Worm (Caenorhabditis elegans) whole organism, L3 larva: Measurements from ENCODE around the gene ZK470.6.
A peak's percentile ranks its signal among the peaks of the same experiment; 100 is the strongest.

ENCODE experiments used
- R02D3.7 ChIP-seq: fragments of 150-350 bp; optimal IDR thresholded peaks from 2 replicates; lab custom pipeline; 2014; ENCODE audit warnings: missing biosample characterization, missing genetic modification characterization
- ZK546.5 ChIP-seq: sonication (generic microtip); optimal IDR thresholded peaks from 2 replicates; lab custom pipeline; 2017; ENCODE audit warnings: missing biosample characterization, missing genetic modification characterization
- aly-2 ChIP-seq: fragments of 150-350 bp; optimal IDR thresholded peaks from 2 replicates; lab custom pipeline; 2014; ENCODE audit warnings: missing biosample characterization, missing genetic modification characterization
- ceh-16 ChIP-seq: sonication (generic microtip); optimal IDR thresholded peaks from 2 replicates; lab custom pipeline; 2017; ENCODE audit warnings: missing biosample characterization, missing genetic modification characterization
- ceh-28 ChIP-seq: fragments of 150-350 bp; optimal IDR thresholded peaks from 2 replicates; lab custom pipeline; 2014; ENCODE audit warnings: missing biosample characterization, missing genetic modification reagents, missing genetic modification characterization
- ceh-82 ChIP-seq: fragments of 150-350 bp; optimal IDR thresholded peaks from 2 replicates; lab custom pipeline; 2014; ENCODE audit warnings: missing biosample characterization, missing genetic modification characterization
- ceh-9 ChIP-seq: sonication (generic microtip); optimal IDR thresholded peaks from 2 replicates; lab custom pipeline; 2018; ENCODE audit warnings: missing biosample characterization, missing genetic modification characterization
- daf-12 ChIP-seq: fragments of 150-350 bp; optimal IDR thresholded peaks from 2 replicates; lab custom pipeline; 2014; ENCODE audit warnings: missing biosample characterization, missing genetic modification reagents, missing genetic modification characterization
- egl-27 ChIP-seq: sonication (generic microtip); optimal IDR thresholded peaks from 4 replicates; lab custom pipeline; 2017; ENCODE audit warnings: missing biosample characterization, missing genetic modification reagents, missing genetic modification characterization
- egl-5 ChIP-seq: fragments of 150-350 bp; optimal IDR thresholded peaks from 2 replicates; lab custom pipeline; 2017; ENCODE audit warnings: missing biosample characterization, missing genetic modification reagents, missing genetic modification characterization, inconsistent platforms
- elt-1 ChIP-seq: fragments of 150-350 bp; optimal IDR thresholded peaks from 2 replicates; lab custom pipeline; 2014; ENCODE audit warnings: missing biosample characterization, missing genetic modification characterization
- elt-2 ChIP-seq: sonication (generic microtip); optimal IDR thresholded peaks from 2 replicates; lab custom pipeline; 2016; ENCODE audit warnings: missing genetic modification reagents, mild to moderate bottlenecking, missing genetic modification characterization, missing compliant biosample characterization
- elt-3 ChIP-seq, 3 experiments: fragments of 150-350 bp in 1 of 3; sonication (generic microtip) in 2 of 3; optimal IDR thresholded peaks; 2 replicates in 2 of 3; 4 replicates in 1 of 3; lab custom pipeline; 2014 to 2017; ENCODE audit warnings: missing biosample characterization in 3 of 3, missing genetic modification characterization in 3 of 3
- fkh-2 ChIP-seq: fragments of 150-350 bp; optimal IDR thresholded peaks from 2 replicates; lab custom pipeline; 2014; ENCODE audit warnings: missing biosample characterization, missing genetic modification reagents, missing genetic modification characterization
- fos-1 ChIP-seq: fragments of 150-350 bp; optimal IDR thresholded peaks from 2 replicates; lab custom pipeline; 2014; ENCODE audit warnings: missing biosample characterization, missing genetic modification characterization
- hmg-11 ChIP-seq: sonication (generic microtip); optimal IDR thresholded peaks from 2 replicates; lab custom pipeline; 2016; ENCODE audit warnings: missing genetic modification characterization, missing compliant biosample characterization
- jun-1 ChIP-seq: fragments of 150-350 bp; optimal IDR thresholded peaks from 2 replicates; lab custom pipeline; 2014; ENCODE audit warnings: missing biosample characterization, missing genetic modification reagents, missing genetic modification characterization
- lin-15B ChIP-seq: fragments of 150-350 bp; optimal IDR thresholded peaks from 2 replicates; lab custom pipeline; 2014; ENCODE audit warnings: missing biosample characterization, missing genetic modification characterization
- lin-39 ChIP-seq: fragments of 150-350 bp; optimal IDR thresholded peaks from 2 replicates; lab custom pipeline; 2018; ENCODE audit warnings: missing biosample characterization, missing genetic modification reagents, missing genetic modification characterization
- lsy-12 ChIP-seq: sonication (generic microtip); optimal IDR thresholded peaks from 2 replicates; lab custom pipeline; 2016; ENCODE audit warnings: mild to moderate bottlenecking, missing genetic modification characterization, missing compliant biosample characterization
- mdl-1 ChIP-seq: fragments of 150-350 bp; optimal IDR thresholded peaks from 2 replicates; lab custom pipeline; 2014; ENCODE audit warnings: missing biosample characterization, missing genetic modification characterization
- mml-1 ChIP-seq: fragments of 150-350 bp; sonication (generic microtip); optimal IDR thresholded peaks from 3 replicates; lab custom pipeline; 2014; ENCODE audit warnings: missing biosample characterization, missing genetic modification characterization
- nfya-1 ChIP-seq: sonication (generic microtip); optimal IDR thresholded peaks from 2 replicates; lab custom pipeline; 2017; ENCODE audit warnings: missing genetic modification characterization, mild to moderate bottlenecking, missing compliant biosample characterization, antibody characterized with exemption, moderate library complexity; ENCODE audit not compliant: insufficient read depth
- nhr-23 ChIP-seq: fragments of 150-350 bp; optimal IDR thresholded peaks from 2 replicates; lab custom pipeline; 2014; ENCODE audit warnings: missing biosample characterization, missing genetic modification reagents, missing genetic modification characterization
- nhr-237 ChIP-seq: fragments of 150-350 bp; optimal IDR thresholded peaks from 2 replicates; lab custom pipeline; 2014; ENCODE audit warnings: missing biosample characterization, missing genetic modification characterization
- nhr-25 ChIP-seq: sonication (generic microtip); optimal IDR thresholded peaks from 2 replicates; lab custom pipeline; 2017; ENCODE audit warnings: missing biosample characterization, missing genetic modification characterization
- nhr-28 ChIP-seq: fragments of 150-350 bp; optimal IDR thresholded peaks from 2 replicates; lab custom pipeline; 2014; ENCODE audit warnings: missing biosample characterization, missing genetic modification characterization
- nhr-43 ChIP-seq: sonication (generic microtip); optimal IDR thresholded peaks from 2 replicates; lab custom pipeline; 2016; ENCODE audit warnings: mild to moderate bottlenecking, missing genetic modification characterization, missing compliant biosample characterization; ENCODE audit not compliant: poor library complexity, severe bottlenecking
- nhr-67 ChIP-seq: fragments of 150-350 bp; optimal IDR thresholded peaks from 2 replicates; lab custom pipeline; 2014; ENCODE audit warnings: missing biosample characterization, missing genetic modification characterization
- nhr-76 ChIP-seq: fragments of 150-350 bp; sonication (generic microtip); optimal IDR thresholded peaks from 5 replicates; lab custom pipeline; 2014; ENCODE audit warnings: missing biosample characterization, missing genetic modification characterization
- nhr-77 ChIP-seq: fragments of 150-350 bp; optimal IDR thresholded peaks from 2 replicates; lab custom pipeline; 2014; ENCODE audit warnings: missing biosample characterization, missing genetic modification characterization
- pha-4 ChIP-seq: fragments of 150-350 bp; optimal IDR thresholded peaks from 2 replicates; lab custom pipeline; 2014; ENCODE audit warnings: missing biosample characterization, missing genetic modification reagents, missing genetic modification characterization
- pqm-1 ChIP-seq: fragments of 150-350 bp; optimal IDR thresholded peaks from 2 replicates; lab custom pipeline; 2017; ENCODE audit warnings: missing biosample characterization, missing genetic modification characterization, inconsistent platforms
- sea-2 ChIP-seq: fragments of 150-350 bp; sonication (generic microtip); optimal IDR thresholded peaks from 4 replicates; lab custom pipeline; 2014; ENCODE audit warnings: missing biosample characterization, missing genetic modification reagents, missing genetic modification characterization
- skn-1 ChIP-seq: fragments of 150-350 bp; optimal IDR thresholded peaks from 2 replicates; lab custom pipeline; 2014; ENCODE audit warnings: missing biosample characterization, missing genetic modification characterization
- snpc-4 ChIP-seq: fragments of 150-350 bp; optimal IDR thresholded peaks from 2 replicates; lab custom pipeline; 2014; ENCODE audit warnings: missing biosample characterization, missing genetic modification characterization
- tbx-2 ChIP-seq: sonication (generic microtip); optimal IDR thresholded peaks from 2 replicates; lab custom pipeline; 2016; ENCODE audit warnings: mild to moderate bottlenecking, missing genetic modification characterization, missing compliant biosample characterization
- unc-39 ChIP-seq: sonication (generic microtip); optimal IDR thresholded peaks from 4 replicates; lab custom pipeline; 2017; ENCODE audit warnings: missing biosample characterization, missing genetic modification characterization
- unc-62 ChIP-seq: fragments of 150-350 bp; sonication (generic microtip); optimal IDR thresholded peaks from 4 replicates; lab custom pipeline; 2014; ENCODE audit warnings: missing biosample characterization, missing genetic modification reagents, missing genetic modification characterization
- zag-1 ChIP-seq: fragments of 150-350 bp; optimal IDR thresholded peaks from 2 replicates; lab custom pipeline; 2014; ENCODE audit warnings: missing biosample characterization, missing genetic modification characterization
- ztf-11 ChIP-seq: fragments of 150-350 bp; optimal IDR thresholded peaks from 2 replicates; lab custom pipeline; 2014; ENCODE audit warnings: missing biosample characterization, missing genetic modification characterization

The ZK470.6 gene

ce11 chrX:4137452-4138164 lies 39.7 kb downstream of the ZK470.6 start (continued):
- TF ChIP-seq pqm-1 (tag; lab: Kevin White, UChicago): no peak
- TF ChIP-seq pha-4: no peak
- peak; percentile 29 for TF ChIP-seq mdl-1
- TF ChIP-seq nhr-28 (tag; lab: Kevin White, UChicago): no peak
- no peak for TF ChIP-seq snpc-4
- TF ChIP-seq ceh-16 (tag; lab: Kevin White, UChicago): no peak
- no peak for TF ChIP-seq lin-15B
- TF ChIP-seq nhr-77: no peak
- TF ChIP-seq ZK546.5 (tag; lab: Kevin White, UChicago): no peak
- peak; percentile 51 for TF ChIP-seq nfya-1
- no peak for TF ChIP-seq ceh-82 (tag; lab: Kevin White, UChicago)
- peak; percentile 57 for TF ChIP-seq ceh-28 (tag; lab: Kevin White, UChicago)
- TF ChIP-seq nhr-25 (tag; lab: Kevin White, UChicago): no peak
- TF ChIP-seq elt-2: peak; percentile 23
- TF ChIP-seq jun-1 (tag; lab: Kevin White, UChicago): peak; percentile 30
- TF ChIP-seq mml-1: no peak
- TF ChIP-seq ztf-11 (tag; lab: Kevin White, UChicago): no peak
- no peak for TF ChIP-seq fkh-2 (tag; lab: Kevin White, UChicago)
- peak; percentile 9 for TF ChIP-seq R02D3.7 (tag; lab: Kevin White, UChicago)
- TF ChIP-seq lsy-12 (tag; lab: Kevin White, UChicago): no peak
- TF ChIP-seq nhr-76 (tag; lab: Kevin White, UChicago): no peak
- no peak for TF ChIP-seq daf-12 (tag; lab: Kevin White, UChicago)
- no peak for TF ChIP-seq zag-1 (tag; lab: Kevin White, UChicago)

ce11 chrX:4136547-4137311 lies 40.6 kb downstream of the ZK470.6 start:
- TF ChIP-seq elt-3 (tag; optimal IDR thresholded peaks at IDR 0.05; lab: Kevin White, UChicago) (no peak), pqm-1 (tag; lab: Kevin White, UChicago) (no peak), unc-62 (GFP tag; lab: Kevin White, UChicago) (no peak), skn-1 (tag; lab: Kevin White, UChicago) (no peak), unc-39 (tag; lab: Kevin White, UChicago) (no peak), sea-2 (GFP tag; lab: Kevin White, UChicago) (no peak), egl-27 (no peak), ceh-9 (no peak), nhr-23 (tag; lab: Kevin White, UChicago) (no peak), lsy-12 (tag; lab: Kevin White, UChicago) (no peak), elt-1 (tag; lab: Kevin White, UChicago) (no peak), nhr-237 (tag; lab: Kevin White, UChicago) (no peak), aly-2 (tag; lab: Kevin White, UChicago) (no peak), ztf-11 (tag; lab: Kevin White, UChicago) (no peak), tbx-2 (no peak), lin-15B (no peak), nhr-28 (tag; lab: Kevin White, UChicago) (no peak), nfya-1 (no peak), lin-39 (tag; lab: Kevin White, UChicago) (no peak)

ce11 chrX:4134855-4135254 lies 42.4 kb downstream of the ZK470.6 start, which contains the start of gene ZK470.2:
ZK470.2 (plus strand) TSS chrX:4135155.
- no peak for TF ChIP-seq nhr-25 (tag; lab: Kevin White, UChicago)
- no peak for TF ChIP-seq ceh-28 (tag; lab: Kevin White, UChicago)
- no peak for TF ChIP-seq egl-5
- TF ChIP-seq nhr-67 (tag; lab: Kevin White, UChicago): no peak
- TF ChIP-seq hmg-11 (tag; lab: Kevin White, UChicago): no peak
- no peak for TF ChIP-seq fkh-2 (tag; lab: Kevin White, UChicago)
- TF ChIP-seq jun-1 (tag; lab: Kevin White, UChicago): no peak
- no peak for TF ChIP-seq unc-39 (tag; lab: Kevin White, UChicago)
- no peak for TF ChIP-seq zag-1 (tag; lab: Kevin White, UChicago)
- TF ChIP-seq nhr-43 (tag; lab: Kevin White, UChicago): no peak
- no peak for TF ChIP-seq elt-3 (tag; optimal IDR thresholded peaks at IDR 0.05; lab: Kevin White, UChicago)
- no peak for TF ChIP-seq nhr-237 (tag; lab: Kevin White, UChicago)
- TF ChIP-seq unc-62 (GFP tag; lab: Kevin White, UChicago): no peak
- TF ChIP-seq ceh-16 (tag; lab: Kevin White, UChicago): no peak
- no peak for TF ChIP-seq fos-1 (tag; lab: Kevin White, UChicago)
